Fruit fly (Drosophila melanogaster) whole organism, embryonic: ENCODE measurements around the gene PlexA.

ENCODE experiments used
- C15 ChIP-seq: fragments of 200-800 bp; sonication (Bioruptor generic); IDR thresholded peaks from 3 replicates; pipeline ENCODE4 v1.3.6; 2022; ENCODE audit warnings: missing biosample characterization, missing genetic modification characterization
- CG10147 ChIP-seq: fragments of 200-800 bp; sonication (Bioruptor generic); optimal IDR thresholded peaks from 2 replicates; lab custom pipeline; 2019; ENCODE audit warnings: missing biosample characterization, mild to moderate bottlenecking, missing genetic modification characterization, moderate library complexity
- CG10979 ChIP-seq: fragments of 200-800 bp; sonication (Bioruptor generic); optimal IDR thresholded peaks from 2 replicates; lab custom pipeline; 2018; ENCODE audit warnings: missing biosample characterization, mild to moderate bottlenecking, missing genetic modification characterization, moderate library complexity
- CG12769 ChIP-seq: fragments of 200-800 bp; sonication (Bioruptor generic); optimal IDR thresholded peaks from 2 replicates; lab custom pipeline; 2019; ENCODE audit warnings: missing biosample characterization, mild to moderate bottlenecking, missing genetic modification characterization, moderate library complexity
- CG13123 ChIP-seq: fragments of 200-800 bp; sonication (Bioruptor generic); optimal IDR thresholded peaks from 2 replicates; lab custom pipeline; 2016; ENCODE audit warnings: missing biosample characterization, missing genetic modification characterization
- CG17568 ChIP-seq: fragments of 200-800 bp; sonication (Bioruptor generic); optimal IDR thresholded peaks from 2 replicates; lab custom pipeline; 2018; ENCODE audit warnings: missing biosample characterization, mild to moderate bottlenecking, missing genetic modification characterization, moderate library complexity
- CG17802 ChIP-seq: fragments of 200-800 bp; sonication (Bioruptor generic); optimal IDR thresholded peaks from 2 replicates; lab custom pipeline; 2018; ENCODE audit warnings: missing biosample characterization, mild to moderate bottlenecking, missing genetic modification characterization, moderate library complexity
- CG18619 ChIP-seq: fragments of 200-800 bp; sonication (Bioruptor generic); optimal IDR thresholded peaks from 3 replicates; lab custom pipeline; 2017; ENCODE audit warnings: missing biosample characterization, mild to moderate bottlenecking, missing genetic modification characterization
- CG18764 ChIP-seq: fragments of 200-800 bp; sonication (Bioruptor generic); optimal IDR thresholded peaks from 3 replicates; lab custom pipeline; 2016; ENCODE audit warnings: missing biosample characterization, missing genetic modification characterization
- CG2120 ChIP-seq: fragments of 200-800 bp; sonication (Bioruptor generic); optimal IDR thresholded peaks from 3 replicates; lab custom pipeline; 2016; ENCODE audit warnings: missing biosample characterization, missing genetic modification characterization
- CG2199 ChIP-seq: fragments of 200-800 bp; sonication (Bioruptor generic); IDR thresholded peaks from 3 replicates; pipeline ENCODE4 v1.3.6; 2022; ENCODE audit warnings: missing biosample characterization, missing genetic modification characterization
- CG2678 ChIP-seq: fragments of 200-800 bp; sonication (Bioruptor generic); optimal IDR thresholded peaks from 3 replicates; lab custom pipeline; 2019; ENCODE audit warnings: missing biosample characterization, mild to moderate bottlenecking, missing genetic modification characterization, moderate library complexity
- CG3726 ChIP-seq: fragments of 200-800 bp; sonication (Bioruptor generic); IDR thresholded peaks from 3 replicates; pipeline ENCODE4, ENCODE4 v1.3.6; 2022; ENCODE audit warnings: missing biosample characterization, missing genetic modification characterization
- CG4730 ChIP-seq: fragments of 200-800 bp; sonication (Bioruptor generic); IDR thresholded peaks from 2 replicates; pipeline ENCODE4 v1.3.6; 2022; ENCODE audit warnings: missing biosample characterization, missing genetic modification characterization
- CG7745 ChIP-seq: fragments of 200-800 bp; sonication (Bioruptor generic); optimal IDR thresholded peaks from 2 replicates; lab custom pipeline; 2018; ENCODE audit warnings: missing biosample characterization, mild to moderate bottlenecking, missing genetic modification characterization, moderate library complexity
- Dip2 ChIP-seq: fragments of 200-800 bp; sonication (Bioruptor generic); IDR thresholded peaks from 2 replicates; pipeline ENCODE4 v1.3.6; 2022; ENCODE audit warnings: missing biosample characterization, missing genetic modification characterization
- Ets65A ChIP-seq: fragments of 200-800 bp; sonication (Bioruptor generic); peaks from one replicate; lab custom pipeline; 2016; ENCODE audit warnings: missing biosample characterization, missing genetic modification characterization
- Ets97D ChIP-seq: fragments of 200-800 bp; sonication (Bioruptor generic); optimal IDR thresholded peaks from 3 replicates; lab custom pipeline; 2016; ENCODE audit warnings: missing biosample characterization, missing genetic modification characterization
- GATAe ChIP-seq: fragments of 200-800 bp; sonication (Bioruptor generic); conservative IDR thresholded peaks from 2 replicates; pipeline ENCODE4 v1.3.6; 2022; ENCODE audit warnings: missing biosample characterization, missing genetic modification characterization
- Hmx ChIP-seq: fragments of 200-800 bp; sonication (Bioruptor generic); optimal IDR thresholded peaks from 2 replicates; lab custom pipeline; 2016; ENCODE audit warnings: missing biosample characterization, missing genetic modification characterization
- Hsf ChIP-seq: fragments of 200-800 bp; sonication (Bioruptor generic); optimal IDR thresholded peaks from 3 replicates; lab custom pipeline; 2016; ENCODE audit warnings: missing biosample characterization, missing genetic modification characterization
- Meics ChIP-seq: fragments of 200-800 bp; sonication (Bioruptor generic); optimal IDR thresholded peaks from 2 replicates; lab custom pipeline; 2017; ENCODE audit warnings: missing biosample characterization, mild to moderate bottlenecking, missing genetic modification characterization
- NC2α ChIP-seq: fragments of 200-800 bp; sonication (Bioruptor generic); optimal IDR thresholded peaks from 2 replicates; lab custom pipeline; 2016; ENCODE audit warnings: missing biosample characterization, missing genetic modification characterization
- Sox100B ChIP-seq: fragments of 200-800 bp; sonication (Bioruptor generic); optimal IDR thresholded peaks from 3 replicates; lab custom pipeline; 2018; ENCODE audit warnings: missing biosample characterization, mild to moderate bottlenecking, missing genetic modification characterization
- Taf1 ChIP-seq: fragments of 200-800 bp; sonication (Bioruptor generic); IDR thresholded peaks from 2 replicates; pipeline ENCODE4 v1.3.6; 2022; ENCODE audit warnings: missing biosample characterization, missing genetic modification characterization
- bab2 ChIP-seq: fragments of 200-800 bp; sonication (Bioruptor generic); optimal IDR thresholded peaks from 2 replicates; lab custom pipeline; 2016; ENCODE audit warnings: missing biosample characterization, missing genetic modification characterization
- cas ChIP-seq: fragments of 200-800 bp; sonication (Bioruptor generic); IDR thresholded peaks from 2 replicates; pipeline ENCODE4 v1.3.6; 2022; ENCODE audit warnings: missing biosample characterization, missing genetic modification characterization
- cg ChIP-seq: fragments of 200-800 bp; sonication (Bioruptor generic); optimal IDR thresholded peaks from 3 replicates; lab custom pipeline; 2019; ENCODE audit warnings: missing biosample characterization, mild to moderate bottlenecking, missing genetic modification characterization, moderate library complexity
- dmrt11E ChIP-seq: fragments of 200-800 bp; sonication (Bioruptor generic); optimal IDR thresholded peaks from 3 replicates; lab custom pipeline; 2018; ENCODE audit warnings: missing biosample characterization, mild to moderate bottlenecking, missing genetic modification characterization, moderate library complexity
- exex ChIP-seq: fragments of 200-800 bp; sonication (Bioruptor generic); optimal IDR thresholded peaks from 4 replicates; lab custom pipeline; 2018; ENCODE audit warnings: missing biosample characterization, mild to moderate bottlenecking, missing genetic modification characterization, moderate library complexity
- fd102C ChIP-seq: fragments of 200-800 bp; sonication (Bioruptor generic); optimal IDR thresholded peaks from 2 replicates; lab custom pipeline; 2018; ENCODE audit warnings: missing biosample characterization, mild to moderate bottlenecking, missing genetic modification characterization, moderate library complexity
- gce ChIP-seq: fragments of 200-800 bp; sonication (Bioruptor generic); IDR thresholded peaks from 3 replicates; pipeline ENCODE4 v1.3.6; 2022; ENCODE audit warnings: missing biosample characterization, missing genetic modification characterization
- gro ChIP-seq: fragments of 200-800 bp; sonication (Bioruptor generic); optimal IDR thresholded peaks from 2 replicates; lab custom pipeline; 2016; ENCODE audit warnings: missing biosample characterization, missing genetic modification characterization
- ind ChIP-seq: fragments of 200-800 bp; sonication (Bioruptor generic); optimal IDR thresholded peaks from 3 replicates; lab custom pipeline; 2016; ENCODE audit warnings: missing biosample characterization, missing genetic modification characterization
- inv ChIP-seq: fragments of 200-800 bp; sonication (Bioruptor generic); IDR thresholded peaks from 2 replicates; pipeline ENCODE4 v1.3.6; 2022; ENCODE audit warnings: missing biosample characterization, missing genetic modification characterization; ENCODE audit not compliant: partially characterized antibody
- ken ChIP-seq: fragments of 200-800 bp; sonication (Bioruptor generic); IDR thresholded peaks from 3 replicates; pipeline ENCODE4 v1.3.6; 2022; ENCODE audit warnings: missing biosample characterization, missing genetic modification characterization
- klu ChIP-seq: fragments of 200-800 bp; sonication (Bioruptor generic); IDR thresholded peaks from 2 replicates; pipeline ENCODE4 v1.3.6; 2022; ENCODE audit warnings: missing biosample characterization, missing genetic modification characterization
- lab ChIP-seq: fragments of 200-800 bp; sonication (Bioruptor generic); optimal IDR thresholded peaks from 3 replicates; lab custom pipeline; 2017; ENCODE audit warnings: missing biosample characterization, missing genetic modification characterization, mild to moderate bottlenecking, moderate library complexity, missing genetic modification reagents
- lmd ChIP-seq: fragments of 200-800 bp; sonication (Bioruptor generic); IDR thresholded peaks from 2 replicates; pipeline ENCODE4 v1.3.6; 2022; ENCODE audit warnings: missing biosample characterization, missing genetic modification characterization
- luna ChIP-seq: fragments of 200-800 bp; sonication (Bioruptor generic); optimal IDR thresholded peaks from 2 replicates; lab custom pipeline; 2016; ENCODE audit warnings: missing biosample characterization, missing genetic modification characterization
- maf-S ChIP-seq: fragments of 200-800 bp; sonication (Bioruptor generic); optimal IDR thresholded peaks from 2 replicates; lab custom pipeline; 2016; ENCODE audit warnings: missing biosample characterization, missing genetic modification characterization
- otp ChIP-seq: fragments of 200-800 bp; sonication (Bioruptor generic); IDR thresholded peaks from 3 replicates; pipeline ENCODE4, ENCODE4 v1.3.6; 2022; ENCODE audit warnings: missing biosample characterization, missing genetic modification characterization
- pfk ChIP-seq: fragments of 200-800 bp; sonication (Bioruptor generic); optimal IDR thresholded peaks from 2 replicates; lab custom pipeline; 2018; ENCODE audit warnings: missing biosample characterization, mild to moderate bottlenecking, missing genetic modification characterization, moderate library complexity
- prd ChIP-seq, 3 experiments: fragments of >200 bp in 2 of 3; fragments of 200-800 bp in 1 of 3; sonication (Bioruptor generic) in 1 of 3; optimal IDR thresholded peaks in 2 of 3; IDR thresholded peaks in 1 of 3; 2 replicates in 2 of 3; 3 replicates in 1 of 3; pipeline versions ENCODE4 v1.3.6 to Lab custom; 2017 to 2022; ENCODE audit warnings: missing biosample characterization in 1 of 3, missing genetic modification characterization in 1 of 3
- sd ChIP-seq: fragments of 200-800 bp; sonication (Bioruptor generic); optimal IDR thresholded peaks from 3 replicates; lab custom pipeline; 2018; ENCODE audit warnings: missing biosample characterization, mild to moderate bottlenecking, missing genetic modification characterization, moderate library complexity
- sens ChIP-seq: fragments of 200-800 bp; sonication (Bioruptor generic); peaks from one replicate; lab custom pipeline; 2016; ENCODE audit warnings: missing biosample characterization, missing genetic modification characterization
- sna ChIP-seq: fragments of 200-800 bp; sonication (Bioruptor generic); IDR thresholded peaks from 2 replicates; pipeline ENCODE4 v1.3.6; 2022; ENCODE audit warnings: missing biosample characterization, missing genetic modification characterization; ENCODE audit not compliant: partially characterized antibody
- sob ChIP-seq: fragments of 200-800 bp; sonication (Bioruptor generic); IDR thresholded peaks from 2 replicates; pipeline ENCODE4 v1.3.6; 2022; ENCODE audit warnings: missing biosample characterization, missing genetic modification characterization
- ttk ChIP-seq: fragments of 200-800 bp; sonication (Bioruptor generic); IDR thresholded peaks from 2 replicates; pipeline ENCODE4 v2.1.2; 2022; ENCODE audit warnings: missing biosample characterization, missing genetic modification characterization
- vvl ChIP-seq: fragments of 200-800 bp; sonication (Bioruptor generic); IDR thresholded peaks from 2 replicates; pipeline ENCODE4 v1.3.6; 2022; ENCODE audit warnings: missing biosample characterization, missing genetic modification characterization

The PlexA gene

dm6 chr4:1026806-1027431, at the start of gene PlexA (continued):
- TF ChIP-seq NC2α = no peak
- TF ChIP-seq gro (GFP tag; lab: Kevin White, UChicago) = peak; percentile 53
- peak; percentile 69 for TF ChIP-seq Hsf (GFP tag; lab: Kevin White, UChicago)
- TF ChIP-seq CG7745 = no peak
- TF ChIP-seq inv (GFP tag; lab: Robert Waterston, UW) = peak; percentile 73
- peak; percentile 63 for TF ChIP-seq bab2 (GFP tag; lab: Kevin White, UChicago)
- peak; percentile 95; the same call in 2 of the 3 replicates for TF ChIP-seq ken
- TF ChIP-seq CG4730 (GFP tag; lab: Robert Waterston, UW) = peak; percentile 95
- TF ChIP-seq sens = peak; percentile 88
- peak; percentile 71 for TF ChIP-seq CG18619 (GFP tag; lab: Kevin White, UChicago)
- peak; percentile 77 for TF ChIP-seq CG18764 (GFP tag; lab: Kevin White, UChicago)
- no peak for TF ChIP-seq sd (tag; lab: Kevin White, UChicago)
- no peak for TF ChIP-seq sna
- peak; percentile 97 for TF ChIP-seq lmd (GFP tag; lab: Robert Waterston, UW)
- TF ChIP-seq Hmx (GFP tag; lab: Kevin White, UChicago) = no peak
- peak; percentile 100 for TF ChIP-seq CG17802 (tag; lab: Kevin White, UChicago)
- no peak for TF ChIP-seq exex (tag; lab: Kevin White, UChicago)
- TF ChIP-seq otp = no peak; the same call in 2 of the 3 replicates
- TF ChIP-seq luna (GFP tag; lab: Kevin White, UChicago) = no peak
- peak; percentile 52 for TF ChIP-seq maf-S (GFP tag; lab: Kevin White, UChicago)
- peak; percentile 92 for TF ChIP-seq ind (GFP tag; lab: Kevin White, UChicago)
- TF ChIP-seq Dip2 (GFP tag; lab: Robert Waterston, UW) = no peak
- peak; percentile 80 for TF ChIP-seq CG2120 (GFP tag; lab: Kevin White, UChicago)
- TF ChIP-seq lab = peak; percentile 78
- TF ChIP-seq Meics (GFP tag; lab: Kevin White, UChicago) = peak; percentile 82
- TF ChIP-seq GATAe = no peak; the same call in 1 of the 2 replicates
- TF ChIP-seq sob (GFP tag; lab: Robert Waterston, UW) = peak; percentile 94
- TF ChIP-seq ttk (GFP tag; lab: Robert Waterston, UW) = peak; percentile 96
- peak; percentile 71 for TF ChIP-seq pfk (GFP tag; lab: Kevin White, UChicago)
- TF ChIP-seq CG13123 (GFP tag; lab: Kevin White, UChicago) = peak; percentile 26
- peak; percentile 78 for TF ChIP-seq CG10147 (GFP tag; lab: Kevin White, UChicago)
- no peak for TF ChIP-seq CG2678
- peak; percentile 87 for TF ChIP-seq cas (GFP tag; lab: Robert Waterston, UW)
- peak; percentile 52 for TF ChIP-seq Sox100B (GFP tag; lab: Kevin White, UChicago)
- TF ChIP-seq cg (GFP tag; lab: Kevin White, UChicago) = no peak
- TF ChIP-seq klu (GFP tag; lab: Robert Waterston, UW) = peak; percentile 91
- peak; percentile 95 for TF ChIP-seq Ets65A (GFP tag; lab: Kevin White, UChicago)
- TF ChIP-seq CG12769 (tag; lab: Kevin White, UChicago) = peak; percentile 76
- peak; percentile 72 for TF ChIP-seq CG10979 (tag; lab: Kevin White, UChicago)
- TF ChIP-seq gce (GFP tag; lab: Robert Waterston, UW) = no peak; the same call in 2 of the 3 replicates
- TF ChIP-seq C15 (GFP tag; lab: Robert Waterston, UW) = peak; percentile 91
- no peak for TF ChIP-seq fd102C
- TF ChIP-seq Taf1 (GFP tag; lab: Robert Waterston, UW) = peak; percentile 89
- no peak for TF ChIP-seq CG17568 (GFP tag; lab: Kevin White, UChicago)
- TF ChIP-seq vvl (GFP tag; lab: Robert Waterston, UW) = peak; percentile 97
- peak; percentile 93 for TF ChIP-seq dmrt11E (tag; lab: Kevin White, UChicago)
- peak; percentile 77; the same call in 2 of the 3 replicates for TF ChIP-seq CG2199 (GFP tag; lab: Robert Waterston, UW)
- TF ChIP-seq prd (optimal IDR thresholded peaks at IDR 0.05; lab: Kevin White, UChicago) = no peak
- peak; percentile 98 for TF ChIP-seq prd (GFP tag; IDR thresholded peaks at IDR 0.05; lab: Robert Waterston, UW)
- peak; percentile 62 for TF ChIP-seq Ets97D (GFP tag; lab: Kevin White, UChicago)
- TF ChIP-seq CG3726 (GFP tag; lab: Robert Waterston, UW) = no peak
